Worm (Caenorhabditis elegans) whole organism, L4 larva: ENCODE data around the gene K11H12.8.
A peak's percentile ranks its signal among the peaks of the same experiment; 100 is the strongest.

Experiments
- F10B5.3 ChIP-seq: sonication (generic microtip); optimal IDR thresholded peaks from 2 replicates; lab custom pipeline; 2016; ENCODE audit warnings: mild to moderate bottlenecking, missing genetic modification characterization, missing compliant biosample characterization
- F49E8.2 ChIP-seq: sonication (generic microtip); optimal IDR thresholded peaks from 2 replicates; lab custom pipeline; 2016; ENCODE audit warnings: missing compliant biosample characterization, mild to moderate bottlenecking, missing genetic modification characterization, borderline replicate concordance
- T26A8.4 ChIP-seq: fragments of 200-800 bp; sonication (Bioruptor generic); IDR thresholded peaks from 2 replicates; pipeline ENCODE4 v1.3.6; 2022; ENCODE audit warnings: missing genetic modification characterization, missing compliant biosample characterization
- Y5F2A.4 ChIP-seq: fragments of 200-800 bp; sonication (Bioruptor generic); optimal IDR thresholded peaks from 2 replicates; lab custom pipeline; 2018; ENCODE audit warnings: mild to moderate bottlenecking, missing genetic modification characterization, missing compliant biosample characterization
- Y75B8A.6 ChIP-seq: fragments of 200-800 bp; sonication (Bioruptor generic); IDR thresholded peaks from 2 replicates; pipeline ENCODE4 v1.3.6; 2022; ENCODE audit warnings: missing genetic modification reagents, missing genetic modification characterization, missing compliant biosample characterization
- ZK546.5 ChIP-seq, 2 experiments: sonication (generic microtip); optimal IDR thresholded peaks; 2 replicates each; lab custom pipeline; 2017; ENCODE audit warnings: missing biosample characterization in 2 of 2, missing genetic modification characterization in 2 of 2
- aha-1 ChIP-seq: fragments of 150-350 bp; peaks from one replicate; lab custom pipeline; 2014; ENCODE audit warnings: missing biosample characterization, missing genetic modification characterization
- aly-2 ChIP-seq: sonication (generic microtip); optimal IDR thresholded peaks from 2 replicates; lab custom pipeline; 2018; ENCODE audit warnings: missing biosample characterization, missing genetic modification characterization
- ama-1 ChIP-seq: fragments of 150-350 bp; optimal IDR thresholded peaks from 2 replicates; lab custom pipeline; 2014; ENCODE audit warnings: inconsistent platforms, mixed read lengths
- attf-4 ChIP-seq: sonication (generic microtip); optimal IDR thresholded peaks from 3 replicates; lab custom pipeline; 2017; ENCODE audit warnings: missing biosample characterization, missing genetic modification characterization
- ceh-20 ChIP-seq: fragments of 200-800 bp; sonication (Bioruptor generic); IDR thresholded peaks from 2 replicates; pipeline ENCODE4 v1.3.6; 2022; ENCODE audit warnings: missing genetic modification reagents, missing genetic modification characterization, missing compliant biosample characterization
- ceh-44 ChIP-seq: fragments of 200-800 bp; sonication (Bioruptor generic); IDR thresholded peaks from 2 replicates; pipeline ENCODE4 v1.3.6; 2022; ENCODE audit warnings: missing genetic modification reagents, missing genetic modification characterization, missing compliant biosample characterization
- ctbp-1 ChIP-seq: fragments of 200-800 bp; sonication (Bioruptor generic); IDR thresholded peaks from 2 replicates; pipeline ENCODE4 v1.3.6; 2022; ENCODE audit warnings: missing genetic modification reagents, missing genetic modification characterization, missing compliant biosample characterization
- daf-12 ChIP-seq: fragments of 150-350 bp; optimal IDR thresholded peaks from 2 replicates; lab custom pipeline; 2014; ENCODE audit warnings: missing biosample characterization, missing genetic modification reagents, missing genetic modification characterization
- daf-19 ChIP-seq: fragments of 200-800 bp; sonication (Bioruptor generic); conservative IDR thresholded peaks from 2 replicates; pipeline ENCODE4 v1.3.6; 2022; ENCODE audit warnings: missing genetic modification characterization, missing compliant biosample characterization
- dmd-6 ChIP-seq: fragments of 200-800 bp; sonication (Bioruptor generic); IDR thresholded peaks from 2 replicates; pipeline ENCODE4 v1.3.6; 2022; ENCODE audit warnings: missing genetic modification reagents, missing genetic modification characterization, missing compliant biosample characterization
- duxl-1 ChIP-seq: sonication (generic microtip); optimal IDR thresholded peaks from 2 replicates; lab custom pipeline; 2016; ENCODE audit warnings: mild to moderate bottlenecking, missing genetic modification characterization, moderate library complexity, missing compliant biosample characterization; ENCODE audit not compliant: poor library complexity
- fkh-10 ChIP-seq: fragments of 150-350 bp; optimal IDR thresholded peaks from 2 replicates; lab custom pipeline; 2014; ENCODE audit warnings: missing biosample characterization, missing genetic modification reagents, missing genetic modification characterization
- fos-1 ChIP-seq: fragments of 150-350 bp; optimal IDR thresholded peaks from 2 replicates; lab custom pipeline; 2014; ENCODE audit warnings: missing biosample characterization, missing genetic modification characterization
- hif-1 ChIP-seq, 2 experiments: sonication (generic microtip); optimal IDR thresholded peaks; 2 replicates each; lab custom pipeline; 2016 to 2017; ENCODE audit warnings: missing compliant biosample characterization in 2 of 2, missing genetic modification characterization in 2 of 2, missing genetic modification reagents in 2 of 2, missing genotype in 2 of 2, mild to moderate bottlenecking in 1 of 2
- hlh-11 ChIP-seq: fragments of 200-800 bp; sonication (Bioruptor generic); optimal IDR thresholded peaks from 2 replicates; lab custom pipeline; 2018; ENCODE audit warnings: mild to moderate bottlenecking, missing genetic modification characterization, missing compliant biosample characterization
- lin-13 ChIP-seq: fragments of 150-350 bp; optimal IDR thresholded peaks from 2 replicates; lab custom pipeline; 2014; ENCODE audit warnings: missing biosample characterization, missing genetic modification reagents, missing genetic modification characterization
- lin-29 ChIP-seq: fragments of 200-800 bp; sonication (Bioruptor generic); IDR thresholded peaks from 2 replicates; pipeline ENCODE4 v1.3.6; 2022; ENCODE audit warnings: missing genetic modification reagents, missing genetic modification characterization, missing compliant biosample characterization
- lir-3 ChIP-seq: sonication (generic microtip); optimal IDR thresholded peaks from 2 replicates; lab custom pipeline; 2016; ENCODE audit warnings: mild to moderate bottlenecking, missing genetic modification characterization, missing compliant biosample characterization
- lsy-2 ChIP-seq, 2 experiments: fragments of 150-350 bp in 1 of 2; sonication (generic microtip) in 1 of 2; optimal IDR thresholded peaks; 2 replicates each; lab custom pipeline; 2014 to 2017; ENCODE audit warnings: missing biosample characterization in 2 of 2, missing genetic modification characterization in 2 of 2
- mdt-29 ChIP-seq: fragments of 200-800 bp; sonication (Bioruptor generic); IDR thresholded peaks from 2 replicates; pipeline ENCODE4 v1.3.6; 2022; ENCODE audit warnings: missing genetic modification reagents, missing genetic modification characterization, missing compliant biosample characterization
- mep-1 ChIP-seq: fragments of 150-350 bp; sonication (generic microtip); optimal IDR thresholded peaks from 3 replicates; lab custom pipeline; 2014; ENCODE audit warnings: missing biosample characterization, missing genetic modification characterization
- mxl-2 ChIP-seq: fragments of 200-800 bp; sonication (Bioruptor generic); conservative IDR thresholded peaks from 2 replicates; pipeline ENCODE4 v1.3.6; 2022; ENCODE audit warnings: missing genetic modification reagents, missing genetic modification characterization, missing compliant biosample characterization
- nhr-10 ChIP-seq: fragments of 150-350 bp; optimal IDR thresholded peaks from 2 replicates; lab custom pipeline; 2014; ENCODE audit warnings: missing biosample characterization, missing genetic modification characterization
- nhr-102 ChIP-seq: sonication (generic microtip); optimal IDR thresholded peaks from 2 replicates; lab custom pipeline; 2016; ENCODE audit warnings: mild to moderate bottlenecking, missing genetic modification characterization, moderate library complexity, missing compliant biosample characterization
- nhr-11 ChIP-seq: fragments of 150-350 bp; optimal IDR thresholded peaks from 2 replicates; lab custom pipeline; 2014; ENCODE audit warnings: missing biosample characterization, missing genetic modification characterization
- nhr-25 ChIP-seq: sonication (generic microtip); optimal IDR thresholded peaks from 2 replicates; lab custom pipeline; 2017; ENCODE audit warnings: missing genetic modification characterization, mild to moderate bottlenecking, missing compliant biosample characterization, antibody characterized with exemption, moderate library complexity, borderline replicate concordance; ENCODE audit not compliant: insufficient read depth
- nhr-41 ChIP-seq: fragments of 200-800 bp; sonication (Bioruptor generic); IDR thresholded peaks from 2 replicates; pipeline ENCODE4 v1.3.6; 2022; ENCODE audit warnings: missing genetic modification reagents, missing genetic modification characterization, missing compliant biosample characterization
- nhr-42 ChIP-seq: fragments of 200-800 bp; sonication (Bioruptor generic); IDR thresholded peaks from 2 replicates; pipeline ENCODE4 v1.3.6; 2022; ENCODE audit warnings: missing genetic modification characterization, missing compliant biosample characterization
- nhr-48 ChIP-seq: sonication (generic microtip); optimal IDR thresholded peaks from 2 replicates; lab custom pipeline; 2016; ENCODE audit warnings: mild to moderate bottlenecking, missing genetic modification characterization, missing compliant biosample characterization
- nhr-77 ChIP-seq: fragments of 150-350 bp; optimal IDR thresholded peaks from 2 replicates; lab custom pipeline; 2014; ENCODE audit warnings: missing biosample characterization, missing genetic modification characterization
- sdz-12 ChIP-seq: fragments of 200-800 bp; sonication (Bioruptor generic); optimal IDR thresholded peaks from 2 replicates; lab custom pipeline; 2018; ENCODE audit warnings: mild to moderate bottlenecking, missing genetic modification characterization, missing compliant biosample characterization
- skn-1 ChIP-seq: fragments of 150-350 bp; optimal IDR thresholded peaks from 2 replicates; lab custom pipeline; 2014; ENCODE audit warnings: missing biosample characterization, missing genetic modification characterization
- spr-1 ChIP-seq: sonication (generic microtip); optimal IDR thresholded peaks from 2 replicates; lab custom pipeline; 2016; ENCODE audit warnings: mild to moderate bottlenecking, missing genetic modification characterization, missing compliant biosample characterization
- unc-130 ChIP-seq: sonication (generic microtip); optimal IDR thresholded peaks from 2 replicates; lab custom pipeline; 2016; ENCODE audit warnings: missing genetic modification reagents, missing genetic modification characterization, missing compliant biosample characterization
- unc-39 ChIP-seq: sonication (generic microtip); optimal IDR thresholded peaks from 2 replicates; lab custom pipeline; 2017; ENCODE audit warnings: missing biosample characterization, missing genetic modification characterization
- unc-62 ChIP-seq, 3 experiments: fragments of 150-350 bp in 1 of 3; sonication (generic microtip); optimal IDR thresholded peaks in 2 of 3; peaks in 1 of 3; 1 replicate in 1 of 3; 2 replicates in 2 of 3; lab custom pipeline; 2014 to 2017; ENCODE audit warnings: missing biosample characterization in 3 of 3, missing genetic modification characterization in 3 of 3, missing genetic modification reagents in 3 of 3, missing genotype in 1 of 3
- zag-1 ChIP-seq: fragments of 150-350 bp; optimal IDR thresholded peaks from 2 replicates; lab custom pipeline; 2014; ENCODE audit warnings: missing biosample characterization, missing genetic modification characterization
- zfp-2 ChIP-seq: sonication (generic microtip); optimal IDR thresholded peaks from 2 replicates; lab custom pipeline; 2016; ENCODE audit warnings: mild to moderate bottlenecking, missing genetic modification characterization, missing compliant biosample characterization
- zfp-3 ChIP-seq: fragments of 200-800 bp; sonication (Bioruptor generic); conservative IDR thresholded peaks from 2 replicates; pipeline ENCODE4 v1.3.6; 2022; ENCODE audit warnings: missing genetic modification reagents, missing genetic modification characterization, missing compliant biosample characterization
- zip-11 ChIP-seq: fragments of 200-800 bp; sonication (Bioruptor generic); IDR thresholded peaks from 2 replicates; pipeline ENCODE4 v1.3.6; 2022; ENCODE audit warnings: missing genetic modification characterization, missing compliant biosample characterization
- zip-2 ChIP-seq: fragments of 150-350 bp; optimal IDR thresholded peaks from 2 replicates; lab custom pipeline; 2014; ENCODE audit warnings: missing biosample characterization, missing genetic modification characterization

The K11H12.8 gene

ce11 chrIV:613155-613554, 42.0 kb upstream of the K11H12.8 start:
- TF ChIP-seq skn-1 (tag; lab: Kevin White, UChicago): no peak
- TF ChIP-seq nhr-41 (GFP tag; lab: Robert Waterston, UW): no peak
- TF ChIP-seq nhr-77: no peak
- no peak for TF ChIP-seq attf-4
- TF ChIP-seq nhr-48 (tag; lab: Kevin White, UChicago): no peak
- no peak for TF ChIP-seq lin-29 (GFP tag; lab: Robert Waterston, UW)
- no peak for TF ChIP-seq zip-11 (GFP tag; lab: Robert Waterston, UW)
- TF ChIP-seq daf-19 (GFP tag; lab: Robert Waterston, UW): no peak
- TF ChIP-seq, all 104 proteins: peak for 0

ce11 chrIV:615244-615643, 39.9 kb upstream of the K11H12.8 start, which contains the start of gene C18H7.1:
Gene C18H7.1 (plus strand): TSS chrIV:615544.
- TF ChIP-seq Y75B8A.6 (GFP tag; lab: Robert Waterston, UW) (no peak), duxl-1 (tag; lab: Kevin White, UChicago) (no peak), lir-3 (tag; lab: Kevin White, UChicago) (no peak), T26A8.4 (no peak), zfp-3 (GFP tag; lab: Robert Waterston, UW) (no peak), fkh-10 (GFP tag; lab: Kevin White, UChicago) (no peak), daf-12 (tag; lab: Kevin White, UChicago) (no peak), lin-29 (GFP tag; lab: Robert Waterston, UW) (no peak), unc-39 (no peak), hlh-11 (tag; lab: Kevin White, UChicago) (no peak), nhr-42 (no peak), nhr-102 (tag; lab: Kevin White, UChicago) (no peak), zfp-2 (tag; lab: Kevin White, UChicago) (no peak), F10B5.3 (no peak), fos-1 (tag; lab: Kevin White, UChicago) (no peak), hif-1 (tag; optimal IDR thresholded peaks at IDR 0.05; lab: Kevin White, UChicago) (no peak), nhr-11 (tag; lab: Kevin White, UChicago) (no peak), ceh-20 (no peak), mdt-29 (GFP tag; lab: Robert Waterston, UW) (no peak)

ce11 chrIV:619766-620165, 35.4 kb upstream of the K11H12.8 start:
- TF ChIP-seq unc-62 (GFP tag; optimal IDR thresholded peaks at IDR 0.05 in 1 of 2; lab: Kevin White, UChicago): peak in 1 of 2 experiments; percentile 67
- no peak for TF ChIP-seq unc-62 (tag; optimal IDR thresholded peaks at IDR 0.05; lab: Kevin White, UChicago)
- TF ChIP-seq nhr-41 (GFP tag; lab: Robert Waterston, UW): no peak

- peak; percentile 31 for TF ChIP-seq spr-1 (tag; lab: Kevin White, UChicago)
- TF ChIP-seq lin-13 (GFP tag; lab: Kevin White, UChicago): no peak
- TF ChIP-seq nhr-25 (tag; lab: Kevin White, UChicago): no peak
- peak; percentile 21 for TF ChIP-seq nhr-48 (tag; lab: Kevin White, UChicago)
- TF ChIP-seq sdz-12 (GFP tag; lab: Kevin White, UChicago): no peak
- no peak for TF ChIP-seq zip-11 (GFP tag; lab: Robert Waterston, UW)
- TF ChIP-seq ctbp-1: peak; percentile 87
- 0 out of 2 replicates have a peak, but pooled peaks have one; percentile 35 for TF ChIP-seq ceh-44 (GFP tag; lab: Robert Waterston, UW)
- TF ChIP-seq lsy-2 (tag; optimal IDR thresholded peaks at IDR 0.05; lab: Kevin White, UChicago): no peak
- peak; percentile 16 for TF ChIP-seq unc-130 (GFP tag; lab: Kevin White, UChicago)
- TF ChIP-seq nhr-10 (tag; lab: Kevin White, UChicago): no peak
- TF ChIP-seq mep-1 (tag; lab: Kevin White, UChicago): no peak
- no peak for TF ChIP-seq attf-4
- no peak for TF ChIP-seq F49E8.2 (tag; lab: Kevin White, UChicago)
- TF ChIP-seq Y75B8A.6 (GFP tag; lab: Robert Waterston, UW): no peak
- TF ChIP-seq aly-2 (tag; lab: Kevin White, UChicago): no peak
- no peak for TF ChIP-seq ZK546.5 (tag; optimal IDR thresholded peaks at IDR 0.05; lab: Kevin White, UChicago)
- TF ChIP-seq ama-1 (lab: Kevin White, UChicago): no peak
- TF ChIP-seq dmd-6 (GFP tag; lab: Robert Waterston, UW): peak; percentile 61
- no peak for TF ChIP-seq zag-1 (tag; lab: Kevin White, UChicago)
- TF ChIP-seq zip-2: no peak
- peak; percentile 96 for TF ChIP-seq aha-1 (tag; lab: Kevin White, UChicago)
- TF ChIP-seq mxl-2 (GFP tag; lab: Robert Waterston, UW): no peak
- TF ChIP-seq Y5F2A.4 (GFP tag; lab: Kevin White, UChicago): no peak
- 0 out of 2 replicates have a peak, but pooled peaks have one; percentile 30 for TF ChIP-seq ceh-20
These were observed 34.9 kb upstream of the K11H12.8 start for ce11 chrIV:620324-620723.
